Worm (Caenorhabditis elegans): ENCODE measurements around the gene C31H1.1.

DNA sequence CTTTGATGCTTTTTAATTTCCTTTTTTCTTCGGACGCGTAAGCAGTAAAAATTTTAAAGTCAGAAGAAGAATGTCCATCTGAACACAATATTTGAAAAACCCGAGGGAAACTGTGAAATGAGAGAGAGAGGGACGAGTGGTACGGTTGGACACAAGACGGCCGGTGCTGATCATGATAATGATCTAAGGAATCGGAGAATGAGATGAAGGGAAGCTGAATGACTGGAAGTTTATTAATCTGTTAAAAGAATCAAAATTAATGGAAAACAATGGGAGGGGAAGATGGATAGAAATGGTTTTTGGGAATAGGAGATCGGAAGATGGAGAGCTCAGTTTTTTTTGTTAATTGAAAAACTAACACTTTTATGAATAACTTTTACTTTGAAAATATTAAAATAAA is 38.6 kb upstream of the C31H1.1 start:
- TF ChIP-seq lin-13 (GFP tag; optimal IDR thresholded peaks at IDR 0.05) = no peak
- no peak for TF ChIP-seq nhr-25 (tag; optimal IDR thresholded peaks at IDR 0.05)
- no peak for TF ChIP-seq unc-55 (GFP tag; optimal IDR thresholded peaks at IDR 0.05)
- TF ChIP-seq fos-1 (tag; optimal IDR thresholded peaks at IDR 0.05) = no peak
- TF ChIP-seq zag-1 (tag; optimal IDR thresholded peaks at IDR 0.05) = no peak
- TF ChIP-seq R02D3.7 (tag; optimal IDR thresholded peaks at IDR 0.05) = no peak
- TF ChIP-seq nhr-6 (tag; optimal IDR thresholded peaks at IDR 0.05) = no peak
- no peak for TF ChIP-seq nhr-237 (tag; optimal IDR thresholded peaks at IDR 0.05)
- no peak for TF ChIP-seq egl-27 (tag; optimal IDR thresholded peaks at IDR 0.05)
- TF ChIP-seq unc-62 (GFP tag; optimal IDR thresholded peaks at IDR 0.05) = no peak
- peak; percentile 15 for TF ChIP-seq sma-9 (GFP tag; optimal IDR thresholded peaks at IDR 0.05)
- no peak for TF ChIP-seq sma-9 (tag; optimal IDR thresholded peaks at IDR 0.05)
- TF ChIP-seq lsy-2 (tag; optimal IDR thresholded peaks at IDR 0.05) = no peak
- TF ChIP-seq alr-1 (tag; optimal IDR thresholded peaks at IDR 0.05) = no peak
